Worm (Caenorhabditis elegans) whole organism, L3 larva: ENCODE data around the gene sor-1.

Experiments used
- R02D3.7 ChIP-seq: fragments of 150-350 bp; optimal IDR thresholded peaks from 2 replicates; lab custom pipeline; 2014; ENCODE audit warnings: missing biosample characterization, missing genetic modification characterization
- ZK546.5 ChIP-seq: sonication (generic microtip); optimal IDR thresholded peaks from 2 replicates; lab custom pipeline; 2017; ENCODE audit warnings: missing biosample characterization, missing genetic modification characterization
- ama-1 ChIP-seq: fragments of 150-350 bp; optimal IDR thresholded peaks from 2 replicates; lab custom pipeline; 2018
- ceh-28 ChIP-seq: fragments of 150-350 bp; optimal IDR thresholded peaks from 2 replicates; lab custom pipeline; 2014; ENCODE audit warnings: missing biosample characterization, missing genetic modification reagents, missing genetic modification characterization
- ceh-82 ChIP-seq: fragments of 150-350 bp; optimal IDR thresholded peaks from 2 replicates; lab custom pipeline; 2014; ENCODE audit warnings: missing biosample characterization, missing genetic modification characterization
- ceh-9 ChIP-seq: sonication (generic microtip); optimal IDR thresholded peaks from 2 replicates; lab custom pipeline; 2018; ENCODE audit warnings: missing biosample characterization, missing genetic modification characterization
- daf-12 ChIP-seq: fragments of 150-350 bp; optimal IDR thresholded peaks from 2 replicates; lab custom pipeline; 2014; ENCODE audit warnings: missing biosample characterization, missing genetic modification reagents, missing genetic modification characterization
- egl-27 ChIP-seq: sonication (generic microtip); optimal IDR thresholded peaks from 4 replicates; lab custom pipeline; 2017; ENCODE audit warnings: missing biosample characterization, missing genetic modification reagents, missing genetic modification characterization
- egl-5 ChIP-seq: fragments of 150-350 bp; optimal IDR thresholded peaks from 2 replicates; lab custom pipeline; 2017; ENCODE audit warnings: missing biosample characterization, missing genetic modification reagents, missing genetic modification characterization, inconsistent platforms
- elt-2 ChIP-seq: sonication (generic microtip); optimal IDR thresholded peaks from 2 replicates; lab custom pipeline; 2016; ENCODE audit warnings: missing genetic modification reagents, mild to moderate bottlenecking, missing genetic modification characterization, missing compliant biosample characterization
- eor-1 ChIP-seq, 2 experiments: fragments of 150-350 bp; optimal IDR thresholded peaks; 2 replicates each; lab custom pipeline; 2014 to 2018; ENCODE audit warnings: missing biosample characterization in 2 of 2, missing genetic modification characterization in 2 of 2
- fkh-10 ChIP-seq: sonication (generic microtip); optimal IDR thresholded peaks from 2 replicates; lab custom pipeline; 2017; ENCODE audit warnings: missing biosample characterization, missing genetic modification reagents, missing genetic modification characterization
- fkh-2 ChIP-seq: fragments of 150-350 bp; optimal IDR thresholded peaks from 2 replicates; lab custom pipeline; 2014; ENCODE audit warnings: missing biosample characterization, missing genetic modification reagents, missing genetic modification characterization
- fos-1 ChIP-seq: fragments of 150-350 bp; optimal IDR thresholded peaks from 2 replicates; lab custom pipeline; 2014; ENCODE audit warnings: missing biosample characterization, missing genetic modification characterization
- hmg-11 ChIP-seq: sonication (generic microtip); optimal IDR thresholded peaks from 2 replicates; lab custom pipeline; 2016; ENCODE audit warnings: missing genetic modification characterization, missing compliant biosample characterization
- jun-1 ChIP-seq: fragments of 150-350 bp; optimal IDR thresholded peaks from 2 replicates; lab custom pipeline; 2014; ENCODE audit warnings: missing biosample characterization, missing genetic modification reagents, missing genetic modification characterization
- lin-15B ChIP-seq: fragments of 150-350 bp; optimal IDR thresholded peaks from 2 replicates; lab custom pipeline; 2014; ENCODE audit warnings: missing biosample characterization, missing genetic modification characterization
- lin-39 ChIP-seq: fragments of 150-350 bp; optimal IDR thresholded peaks from 2 replicates; lab custom pipeline; 2018; ENCODE audit warnings: missing biosample characterization, missing genetic modification reagents, missing genetic modification characterization
- mdl-1 ChIP-seq: fragments of 150-350 bp; optimal IDR thresholded peaks from 2 replicates; lab custom pipeline; 2014; ENCODE audit warnings: missing biosample characterization, missing genetic modification characterization
- nfya-1 ChIP-seq: sonication (generic microtip); optimal IDR thresholded peaks from 2 replicates; lab custom pipeline; 2017; ENCODE audit warnings: missing genetic modification characterization, mild to moderate bottlenecking, missing compliant biosample characterization, antibody characterized with exemption, moderate library complexity; ENCODE audit not compliant: insufficient read depth
- nhr-11 ChIP-seq: fragments of 150-350 bp; optimal IDR thresholded peaks from 2 replicates; lab custom pipeline; 2014; ENCODE audit warnings: missing biosample characterization, missing genetic modification characterization
- nhr-12 ChIP-seq: fragments of 150-350 bp; optimal IDR thresholded peaks from 2 replicates; lab custom pipeline; 2014; ENCODE audit warnings: missing biosample characterization, missing genetic modification characterization
- nhr-237 ChIP-seq: fragments of 150-350 bp; optimal IDR thresholded peaks from 2 replicates; lab custom pipeline; 2014; ENCODE audit warnings: missing biosample characterization, missing genetic modification characterization
- nhr-25 ChIP-seq: sonication (generic microtip); optimal IDR thresholded peaks from 2 replicates; lab custom pipeline; 2017; ENCODE audit warnings: missing biosample characterization, missing genetic modification characterization
- nhr-43 ChIP-seq: sonication (generic microtip); optimal IDR thresholded peaks from 2 replicates; lab custom pipeline; 2016; ENCODE audit warnings: mild to moderate bottlenecking, missing genetic modification characterization, missing compliant biosample characterization; ENCODE audit not compliant: poor library complexity, severe bottlenecking
- nhr-67 ChIP-seq: fragments of 150-350 bp; optimal IDR thresholded peaks from 2 replicates; lab custom pipeline; 2014; ENCODE audit warnings: missing biosample characterization, missing genetic modification characterization
- nhr-77 ChIP-seq: fragments of 150-350 bp; optimal IDR thresholded peaks from 2 replicates; lab custom pipeline; 2014; ENCODE audit warnings: missing biosample characterization, missing genetic modification characterization
- pha-4 ChIP-seq: fragments of 150-350 bp; optimal IDR thresholded peaks from 2 replicates; lab custom pipeline; 2014; ENCODE audit warnings: missing biosample characterization, missing genetic modification reagents, missing genetic modification characterization
- pqm-1 ChIP-seq: fragments of 150-350 bp; optimal IDR thresholded peaks from 2 replicates; lab custom pipeline; 2017; ENCODE audit warnings: missing biosample characterization, missing genetic modification characterization, inconsistent platforms
- skn-1 ChIP-seq: fragments of 150-350 bp; optimal IDR thresholded peaks from 2 replicates; lab custom pipeline; 2014; ENCODE audit warnings: missing biosample characterization, missing genetic modification characterization
- tbx-2 ChIP-seq: sonication (generic microtip); optimal IDR thresholded peaks from 2 replicates; lab custom pipeline; 2016; ENCODE audit warnings: mild to moderate bottlenecking, missing genetic modification characterization, missing compliant biosample characterization
- unc-39 ChIP-seq: sonication (generic microtip); optimal IDR thresholded peaks from 4 replicates; lab custom pipeline; 2017; ENCODE audit warnings: missing biosample characterization, missing genetic modification characterization
- zag-1 ChIP-seq: fragments of 150-350 bp; optimal IDR thresholded peaks from 2 replicates; lab custom pipeline; 2014; ENCODE audit warnings: missing biosample characterization, missing genetic modification characterization
- ztf-11 ChIP-seq: fragments of 150-350 bp; optimal IDR thresholded peaks from 2 replicates; lab custom pipeline; 2014; ENCODE audit warnings: missing biosample characterization, missing genetic modification characterization
- ztf-4 ChIP-seq: fragments of 150-350 bp; optimal IDR thresholded peaks from 2 replicates; lab custom pipeline; 2014; ENCODE audit warnings: missing biosample characterization, missing genetic modification characterization

sor-1 gene

ce11 chrIII:8401887-8402286, 16.1 kb upstream of the sor-1 start, which contains the start of gene lap-1:
Gene lap-1 (minus strand): TSS chrIII:8401928.
- no peak for TF ChIP-seq nhr-237 (tag; lab: Kevin White, UChicago)
- peak; percentile 40 for TF ChIP-seq elt-2 (tag; lab: Kevin White, UChicago)
- peak; percentile 7 for TF ChIP-seq pqm-1 (tag; lab: Kevin White, UChicago)
- TF ChIP-seq pha-4 (tag; lab: Kevin White, UChicago), result peak; percentile 18

DNA sequence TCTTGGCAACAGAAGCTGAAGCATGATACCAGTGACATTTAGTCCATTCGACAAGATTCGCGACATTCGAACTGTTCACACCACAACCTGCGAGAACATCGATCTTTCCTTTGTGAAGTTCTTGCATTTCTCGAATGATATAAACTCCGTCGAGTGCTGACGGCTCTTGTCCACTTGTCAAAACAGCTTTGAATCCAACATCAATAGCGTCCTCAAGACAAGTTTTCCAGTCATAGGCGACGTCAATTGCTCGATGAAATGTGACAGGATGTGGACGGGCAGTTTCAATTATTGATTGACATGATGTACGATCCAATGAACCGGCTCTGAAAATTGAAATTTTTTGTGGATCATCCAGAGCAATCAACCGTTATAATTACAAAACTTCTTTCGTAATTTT, 15.3 kb upstream of the sor-1 start:
- no peak for TF ChIP-seq daf-12 (tag; lab: Kevin White, UChicago)
- no peak for TF ChIP-seq ZK546.5 (tag; lab: Kevin White, UChicago)
- TF ChIP-seq hmg-11 (tag; lab: Kevin White, UChicago), result no peak
- no peak for TF ChIP-seq R02D3.7 (tag; lab: Kevin White, UChicago)
- TF ChIP-seq, all 47 proteins: peak for 0

DNA sequence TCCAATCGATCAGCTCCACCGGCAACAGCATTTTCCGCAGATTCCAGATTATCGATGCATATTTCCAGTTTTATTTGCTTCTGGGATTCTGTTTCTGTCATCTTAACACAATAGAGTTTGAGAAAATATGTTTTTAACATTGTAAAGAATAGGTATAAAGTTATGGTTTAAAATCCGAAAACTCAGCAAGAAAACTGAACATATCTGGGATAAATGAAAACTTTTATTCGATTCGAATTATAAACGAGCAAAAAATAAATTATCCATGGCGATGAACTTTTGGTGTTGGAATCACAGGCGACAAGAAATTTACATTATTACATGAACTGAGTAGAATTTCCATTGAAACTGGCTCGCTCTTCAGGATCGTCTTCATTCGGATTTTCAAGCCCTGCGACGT, 14.5 kb upstream of the sor-1 start, which contains the start of gene cutc-1:
Gene cutc-1 (minus strand): TSS at position 101 of the 400 bp plus-strand sequence.
- TF ChIP-seq pha-4 (tag; lab: Kevin White, UChicago), result no peak
- no peak for TF ChIP-seq ama-1
- no peak for TF ChIP-seq egl-27 (tag; lab: Kevin White, UChicago)
- TF ChIP-seq lin-39 (tag; lab: Kevin White, UChicago), result no peak
- TF ChIP-seq eor-1 (tag; optimal IDR thresholded peaks at IDR 0.05; lab: Kevin White, UChicago), result no peak
- no peak for TF ChIP-seq fos-1 (tag; lab: Kevin White, UChicago)
- TF ChIP-seq lin-15B (tag; lab: Kevin White, UChicago), result no peak
- no peak for TF ChIP-seq ceh-28 (tag; lab: Kevin White, UChicago)
- TF ChIP-seq fkh-10 (GFP tag; lab: Kevin White, UChicago), result no peak
- no peak for TF ChIP-seq nhr-77 (tag; lab: Kevin White, UChicago)
- no peak for TF ChIP-seq ceh-82 (tag; lab: Kevin White, UChicago)
- TF ChIP-seq skn-1 (tag; lab: Kevin White, UChicago), result no peak
- no peak for TF ChIP-seq nhr-25 (tag; lab: Kevin White, UChicago)
- no peak for TF ChIP-seq ceh-9 (tag; lab: Kevin White, UChicago)
- TF ChIP-seq ZK546.5 (tag; lab: Kevin White, UChicago), result no peak
- no peak for TF ChIP-seq nhr-11
- no peak for TF ChIP-seq daf-12 (tag; lab: Kevin White, UChicago)
- TF ChIP-seq unc-39 (tag; lab: Kevin White, UChicago), result no peak
- TF ChIP-seq pqm-1 (tag; lab: Kevin White, UChicago), result no peak
- no peak for TF ChIP-seq jun-1

DNA sequence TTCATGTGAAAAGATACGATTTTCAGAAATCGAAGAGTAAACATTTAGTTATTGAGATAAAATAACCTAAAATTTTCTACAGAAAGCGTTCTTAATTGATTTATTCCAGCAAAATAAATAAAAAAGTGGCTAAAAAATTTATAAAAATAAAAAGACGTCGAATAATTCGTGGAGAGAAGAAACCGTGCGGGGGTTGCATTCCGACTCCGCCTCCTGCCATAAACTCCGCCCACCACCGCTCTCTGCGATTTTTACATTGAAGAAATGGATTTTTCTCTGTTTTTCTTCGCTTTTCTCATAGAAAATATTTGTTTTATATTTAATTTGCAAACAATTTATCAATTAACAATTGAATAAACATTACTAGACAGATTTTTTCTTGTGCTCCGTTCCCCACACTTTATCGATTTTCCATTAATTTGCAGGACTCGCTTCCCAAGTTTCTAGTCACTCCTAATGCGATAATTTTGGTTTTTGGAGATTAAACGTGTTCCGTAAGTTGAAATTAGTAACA, 12.5 kb upstream of the sor-1 start, which contains the start of the genes ubxn-4 and cyy-1:
Gene ubxn-4 (minus strand): TSS at position 114 of the 514 bp plus-strand sequence.
Gene cyy-1 (plus strand): TSS at position 426 of the 514 bp plus-strand sequence.
- TF ChIP-seq unc-39 (tag; lab: Kevin White, UChicago) (no peak), hmg-11 (tag; lab: Kevin White, UChicago) (peak; percentile 29), nfya-1 (tag; lab: Kevin White, UChicago) (peak; percentile 66)

- TF ChIP-seq nhr-237 (tag; lab: Kevin White, UChicago) (no peak), ztf-11 (no peak), ztf-4 (tag; lab: Kevin White, UChicago) (no peak), egl-5 (tag; lab: Kevin White, UChicago) (no peak), mdl-1 (no peak), daf-12 (tag; lab: Kevin White, UChicago) (no peak), nfya-1 (tag; lab: Kevin White, UChicago) (no peak), elt-2 (tag; lab: Kevin White, UChicago) (no peak), ceh-82 (tag; lab: Kevin White, UChicago) (no peak), nhr-43 (tag; lab: Kevin White, UChicago) (no peak), tbx-2 (no peak)
Observed at ce11 chrIII:8409166-8409565, 8.8 kb upstream of the sor-1 start, which contains the start of gene ZK353.9. Gene ZK353.9 (plus strand): TSS chrIII:8409496.

DNA sequence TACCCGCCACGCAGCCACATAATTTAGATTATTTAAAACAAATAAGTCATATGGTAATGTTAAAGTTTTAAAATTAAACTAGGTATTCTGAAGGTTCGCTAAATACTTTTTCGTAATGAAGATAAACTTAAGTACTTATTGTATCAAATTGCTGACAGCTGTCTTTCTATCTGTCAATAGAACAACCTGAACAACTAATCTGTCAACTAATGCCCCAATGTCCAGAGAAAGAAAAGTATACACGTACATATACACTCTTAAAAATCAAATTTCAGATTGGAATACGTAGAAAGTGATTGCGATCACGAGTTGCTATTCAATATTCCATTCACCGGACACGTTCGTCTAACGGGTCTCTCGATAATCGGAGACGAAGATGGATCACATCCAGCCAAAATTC, 7.2 kb upstream of the sor-1 start:
- TF ChIP-seq fos-1 (tag; lab: Kevin White, UChicago), result no peak
- TF ChIP-seq nhr-67, result no peak
- no peak for TF ChIP-seq skn-1 (tag; lab: Kevin White, UChicago)
- TF ChIP-seq nhr-12 (tag; lab: Kevin White, UChicago), result no peak
- TF ChIP-seq R02D3.7 (tag; lab: Kevin White, UChicago), result no peak
- no peak for TF ChIP-seq nfya-1 (tag; lab: Kevin White, UChicago)
- no peak for TF ChIP-seq nhr-11
- no peak for TF ChIP-seq daf-12 (tag; lab: Kevin White, UChicago)
- TF ChIP-seq ceh-82 (tag; lab: Kevin White, UChicago), result no peak
- TF ChIP-seq ZK546.5 (tag; lab: Kevin White, UChicago), result no peak
- no peak for TF ChIP-seq nhr-43 (tag; lab: Kevin White, UChicago)
- no peak for TF ChIP-seq ztf-4 (tag; lab: Kevin White, UChicago)
- no peak for TF ChIP-seq hmg-11 (tag; lab: Kevin White, UChicago)
- TF ChIP-seq fkh-2, result no peak
- no peak for TF ChIP-seq nhr-77 (tag; lab: Kevin White, UChicago)
- TF ChIP-seq ztf-11, result no peak
- TF ChIP-seq zag-1 (tag; lab: Kevin White, UChicago), result no peak
- TF ChIP-seq lin-15B (tag; lab: Kevin White, UChicago), result no peak
- no peak for TF ChIP-seq ceh-9 (tag; lab: Kevin White, UChicago)
- TF ChIP-seq pha-4 (tag; lab: Kevin White, UChicago), result no peak
